Worm (Caenorhabditis elegans): ENCODE measurements around the gene C16C8.20.

Gene C16C8.20

DNA sequence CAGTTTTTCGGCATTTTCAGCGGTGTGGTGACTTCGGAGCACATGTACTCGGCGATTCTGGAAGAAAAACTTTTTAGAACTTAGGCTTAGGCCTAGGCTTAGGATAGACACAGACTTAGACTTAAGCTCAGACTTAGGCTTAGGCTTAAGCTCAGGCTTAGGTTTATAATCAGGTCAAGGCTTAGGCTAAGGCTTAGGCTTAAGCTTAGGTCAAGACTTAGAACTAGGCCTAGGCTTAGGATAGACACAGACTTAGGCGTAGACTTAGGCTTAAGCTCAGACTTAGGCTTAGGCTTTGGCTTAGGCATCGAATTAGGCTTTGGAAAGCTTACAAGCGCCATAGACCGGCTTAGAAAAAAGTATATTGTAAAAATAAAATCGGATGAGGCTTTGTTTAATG, 29.8 kb downstream of the C16C8.20 start:
- TF ChIP-seq tbx-8 (GFP tag; optimal IDR thresholded peaks at IDR 0.05) (no peak), nhr-76 (tag; optimal IDR thresholded peaks at IDR 0.05) (no peak), drap-1 (GFP tag; optimal IDR thresholded peaks at IDR 0.05) (no peak), mls-2 (tag; optimal IDR thresholded peaks at IDR 0.05) (no peak), unc-62 (GFP tag; optimal IDR thresholded peaks at IDR 0.05) (no peak), nhr-28 (tag; optimal IDR thresholded peaks at IDR 0.05) (no peak), lsy-2 (tag; optimal IDR thresholded peaks at IDR 0.05) (no peak), ceh-39 (tag; optimal IDR thresholded peaks at IDR 0.05) (no peak), snpc-4 (tag; optimal IDR thresholded peaks at IDR 0.05) (no peak), pha-4 (tag; optimal IDR thresholded peaks at IDR 0.05) (no peak), ceh-43 (GFP tag; optimal IDR thresholded peaks at IDR 0.05) (no peak), nhr-12 (tag; optimal IDR thresholded peaks at IDR 0.05) (no peak), blmp-1 (tag; optimal IDR thresholded peaks at IDR 0.05) (no peak), lin-32 (GFP tag; optimal IDR thresholded peaks at IDR 0.05) (no peak), unc-39 (tag; optimal IDR thresholded peaks at IDR 0.05) (no peak), M03D4.4 (tag; optimal IDR thresholded peaks at IDR 0.05) (no peak), mep-1 (tag; optimal IDR thresholded peaks at IDR 0.05) (no peak), flh-1 (GFP tag; optimal IDR thresholded peaks at IDR 0.05) (no peak), sem-2 (GFP tag; optimal IDR thresholded peaks at IDR 0.05) (no peak)

DNA sequence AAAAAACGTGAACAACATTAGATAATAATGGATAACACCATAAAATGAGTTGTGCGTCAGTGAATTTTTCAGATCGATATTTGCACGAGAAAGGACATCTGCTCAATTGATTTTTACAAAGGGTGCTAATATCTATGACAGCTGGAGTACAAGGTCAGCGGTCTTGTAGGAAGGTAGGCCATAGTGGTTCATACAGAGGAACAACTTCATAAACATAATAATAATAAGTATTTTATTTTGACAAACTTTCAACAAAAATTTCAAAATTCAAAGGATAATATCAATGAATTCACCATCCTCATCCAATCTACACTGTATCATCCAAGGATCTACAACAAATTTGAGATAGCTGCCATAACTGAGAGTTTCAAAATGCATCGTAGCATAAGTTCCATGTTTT, 30.4 kb downstream of the C16C8.20 start, which contains the start of gene fbxb-104:
Gene fbxb-104 (minus strand): TSS at position 101 of the 400 bp plus-strand sequence.
- no peak for TF ChIP-seq elt-3 (tag; optimal IDR thresholded peaks at IDR 0.05)
- no peak for TF ChIP-seq lsy-2 (tag; optimal IDR thresholded peaks at IDR 0.05)
- TF ChIP-seq nhr-2 (tag; optimal IDR thresholded peaks at IDR 0.05) = no peak
- no peak for TF ChIP-seq tbx-8 (GFP tag; optimal IDR thresholded peaks at IDR 0.05)
- TF ChIP-seq unc-120 (tag; optimal IDR thresholded peaks at IDR 0.05; ENCODE audit: poor library complexity, severe bottlenecking) = no peak
- TF ChIP-seq bed-3 (GFP tag; optimal IDR thresholded peaks at IDR 0.05) = no peak
- no peak for TF ChIP-seq mab-5 (tag; optimal IDR thresholded peaks at IDR 0.05)
- TF ChIP-seq hlh-1 (tag; optimal IDR thresholded peaks at IDR 0.05) = no peak
- no peak for TF ChIP-seq flh-1 (GFP tag; optimal IDR thresholded peaks at IDR 0.05)
- TF ChIP-seq drap-1 (GFP tag; optimal IDR thresholded peaks at IDR 0.05) = no peak
- no peak for TF ChIP-seq nhr-76 (tag; optimal IDR thresholded peaks at IDR 0.05)
- no peak for TF ChIP-seq ces-1 (GFP tag; optimal IDR thresholded peaks at IDR 0.05)
- no peak for TF ChIP-seq ztf-11 (tag; optimal IDR thresholded peaks at IDR 0.05)
- no peak for TF ChIP-seq mls-2 (tag; optimal IDR thresholded peaks at IDR 0.05)
- no peak for TF ChIP-seq nhr-237 (tag; optimal IDR thresholded peaks at IDR 0.05)
- no peak for TF ChIP-seq ceh-83 (GFP tag; optimal IDR thresholded peaks at IDR 0.05)
- TF ChIP-seq unc-39 (tag; optimal IDR thresholded peaks at IDR 0.05) = no peak
- TF ChIP-seq cnd-1 (tag; optimal IDR thresholded peaks at IDR 0.05) = no peak
- TF ChIP-seq lin-13 (tag; optimal IDR thresholded peaks at IDR 0.05) = no peak
- TF ChIP-seq sptf-1 (tag; optimal IDR thresholded peaks at IDR 0.05) = no peak

DNA sequence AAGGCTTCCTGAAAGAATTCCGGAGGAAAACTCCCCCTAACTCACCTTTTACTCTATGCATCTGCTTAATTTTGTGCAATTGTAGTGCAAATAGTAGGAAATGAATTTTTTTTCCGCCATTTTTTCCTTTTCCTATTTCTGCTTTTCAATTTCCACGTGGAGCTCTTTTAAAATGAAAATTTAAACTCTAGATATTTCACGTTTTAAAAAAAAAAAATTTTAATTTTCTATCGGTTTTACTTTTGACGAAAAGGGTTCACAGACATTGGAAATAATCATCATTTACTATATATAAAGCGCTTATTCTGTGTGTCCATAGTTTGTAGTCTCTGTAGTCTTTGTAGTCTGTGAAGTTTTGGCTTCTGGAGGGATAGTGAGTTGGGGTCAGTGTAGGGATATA, 34.8 kb downstream of the C16C8.20 start, which contains the start of gene Y49F6B.8:
Gene Y49F6B.8 (minus strand): TSS at position 101 of the 400 bp plus-strand sequence.
- TF ChIP-seq hlh-1 (tag; optimal IDR thresholded peaks at IDR 0.05) = no peak
- TF ChIP-seq pha-4 (tag; optimal IDR thresholded peaks at IDR 0.05) = no peak
- TF ChIP-seq unc-62 (GFP tag; optimal IDR thresholded peaks at IDR 0.05) = no peak
- TF ChIP-seq tbx-8 (GFP tag; optimal IDR thresholded peaks at IDR 0.05) = no peak
- TF ChIP-seq unc-120 (tag; optimal IDR thresholded peaks at IDR 0.05; ENCODE audit: poor library complexity, severe bottlenecking) = no peak
- TF ChIP-seq ztf-11 (tag; optimal IDR thresholded peaks at IDR 0.05) = no peak
- TF ChIP-seq mep-1 (tag; optimal IDR thresholded peaks at IDR 0.05) = no peak
- no peak for TF ChIP-seq unc-39 (tag; optimal IDR thresholded peaks at IDR 0.05)
- TF ChIP-seq mls-2 (tag; optimal IDR thresholded peaks at IDR 0.05) = no peak
- TF ChIP-seq lin-32 (GFP tag; optimal IDR thresholded peaks at IDR 0.05) = no peak
- TF ChIP-seq flh-1 (GFP tag; optimal IDR thresholded peaks at IDR 0.05) = no peak
- TF ChIP-seq nhr-2 (tag; optimal IDR thresholded peaks at IDR 0.05) = no peak
- no peak for TF ChIP-seq ham-2 (GFP tag; optimal IDR thresholded peaks at IDR 0.05)
- TF ChIP-seq ceh-39 (tag; optimal IDR thresholded peaks at IDR 0.05) = no peak
- TF ChIP-seq bed-3 (GFP tag; optimal IDR thresholded peaks at IDR 0.05) = no peak
- TF ChIP-seq ces-1 (GFP tag; optimal IDR thresholded peaks at IDR 0.05) = no peak
- TF ChIP-seq sptf-1 (tag; optimal IDR thresholded peaks at IDR 0.05) = no peak

- TF ChIP-seq ceh-83 (GFP tag; optimal IDR thresholded peaks at IDR 0.05) (no peak), sptf-1 (tag; optimal IDR thresholded peaks at IDR 0.05) (peak; percentile 75), ces-1 (GFP tag; optimal IDR thresholded peaks at IDR 0.05) (peak; percentile 97), lin-32 (GFP tag; optimal IDR thresholded peaks at IDR 0.05) (peak; percentile 16), mab-5 (tag; optimal IDR thresholded peaks at IDR 0.05) (peak; percentile 55), lsy-2 (tag; optimal IDR thresholded peaks at IDR 0.05) (peak; percentile 39), unc-62 (GFP tag; optimal IDR thresholded peaks at IDR 0.05) (no peak), ceh-43 (GFP tag; optimal IDR thresholded peaks at IDR 0.05) (peak; percentile 7), mep-1 (tag; optimal IDR thresholded peaks at IDR 0.05) (peak; percentile 49), ham-2 (GFP tag; optimal IDR thresholded peaks at IDR 0.05) (no peak), cnd-1 (tag; optimal IDR thresholded peaks at IDR 0.05) (peak; percentile 20)
These were observed 35.5 kb downstream of the C16C8.20 start, which contains the start of gene smu-2 for ce11 chrII:3482231-3482630. Gene smu-2 (plus strand): TSS chrII:3482408.

All from whole organism, mixed stage, embryonic.